Fruit fly (Drosophila melanogaster): ENCODE measurements around the gene CG11131.

- TF ChIP-seq Rel (GFP tag; optimal IDR thresholded peaks at IDR 0.05) (no peak), Rel (tag; optimal IDR thresholded peaks at IDR 0.05) (no peak), dsf (GFP tag; optimal IDR thresholded peaks at IDR 0.05; ENCODE audit: borderline replicate concordance) (no peak), dl (GFP tag; optimal IDR thresholded peaks at IDR 0.05; ENCODE audit: insufficient read depth in 1 of 2, partially characterized antibody in 2 of 2) (no peak)
Measured at dm6 chr3L:22887677-22888076, 10.9 kb upstream of the CG11131 start.
